Worm (Caenorhabditis elegans): Measurements from ENCODE around the gene nth-1.

ce11 chrIII:4335614-4336013 lies 41.6 kb upstream of the nth-1 start:
- TF ChIP-seq egl-27 (tag; optimal IDR thresholded peaks at IDR 0.05) (no peak), skn-1 (tag; optimal IDR thresholded peaks at IDR 0.05) (no peak), daf-19 (GFP tag; conservative IDR thresholded peaks at IDR 0.05) (no peak), arid-1 (GFP tag; conservative IDR thresholded peaks at IDR 0.05) (no peak)

Measured in whole organism, L4 larva.